Worm (Caenorhabditis elegans) whole organism, L4 larva: ENCODE data around the gene Y67D2.2.

ENCODE experiments used
- F10B5.3 ChIP-seq: sonication (generic microtip); optimal IDR thresholded peaks from 2 replicates; lab custom pipeline; 2016; ENCODE audit warnings: mild to moderate bottlenecking, missing genetic modification characterization, missing compliant biosample characterization
- F44E2.7 ChIP-seq: fragments of 200-800 bp; sonication (Bioruptor generic); IDR thresholded peaks from 2 replicates; pipeline ENCODE4 v2.1.2; 2022; ENCODE audit warnings: missing genetic modification characterization, missing compliant biosample characterization
- F49E8.2 ChIP-seq: sonication (generic microtip); optimal IDR thresholded peaks from 2 replicates; lab custom pipeline; 2016; ENCODE audit warnings: missing compliant biosample characterization, mild to moderate bottlenecking, missing genetic modification characterization, borderline replicate concordance
- T20F7.1 ChIP-seq: fragments of 200-800 bp; sonication (Bioruptor generic); optimal IDR thresholded peaks from 2 replicates; lab custom pipeline; 2018; ENCODE audit warnings: mild to moderate bottlenecking, missing genetic modification characterization, missing compliant biosample characterization
- Y75B8A.6 ChIP-seq: fragments of 200-800 bp; sonication (Bioruptor generic); IDR thresholded peaks from 2 replicates; pipeline ENCODE4 v1.3.6; 2022; ENCODE audit warnings: missing genetic modification reagents, missing genetic modification characterization, missing compliant biosample characterization
- ZK337.2 ChIP-seq: fragments of 200-800 bp; sonication (Bioruptor generic); IDR thresholded peaks from 2 replicates; pipeline ENCODE4 v1.3.6; 2022; ENCODE audit warnings: missing genetic modification reagents, missing genetic modification characterization, missing compliant biosample characterization
- ama-1 ChIP-seq: fragments of 150-350 bp; optimal IDR thresholded peaks from 2 replicates; lab custom pipeline; 2014; ENCODE audit warnings: inconsistent platforms, mixed read lengths
- attf-4 ChIP-seq: sonication (generic microtip); optimal IDR thresholded peaks from 3 replicates; lab custom pipeline; 2017; ENCODE audit warnings: missing biosample characterization, missing genetic modification characterization
- ceh-28 ChIP-seq: fragments of 150-350 bp; optimal IDR thresholded peaks from 2 replicates; lab custom pipeline; 2014; ENCODE audit warnings: missing biosample characterization, missing genetic modification reagents, missing genetic modification characterization
- ceh-32 ChIP-seq: sonication (generic microtip); optimal IDR thresholded peaks from 2 replicates; lab custom pipeline; 2016; ENCODE audit warnings: mild to moderate bottlenecking, missing genetic modification characterization, missing compliant biosample characterization; ENCODE audit not compliant: poor library complexity
- ceh-44 ChIP-seq: fragments of 200-800 bp; sonication (Bioruptor generic); IDR thresholded peaks from 2 replicates; pipeline ENCODE4 v1.3.6; 2022; ENCODE audit warnings: missing genetic modification reagents, missing genetic modification characterization, missing compliant biosample characterization
- ceh-62 ChIP-seq: sonication (generic microtip); optimal IDR thresholded peaks from 2 replicates; lab custom pipeline; 2017; ENCODE audit warnings: missing biosample characterization, missing genetic modification characterization
- ctbp-1 ChIP-seq: fragments of 200-800 bp; sonication (Bioruptor generic); IDR thresholded peaks from 2 replicates; pipeline ENCODE4 v1.3.6; 2022; ENCODE audit warnings: missing genetic modification reagents, missing genetic modification characterization, missing compliant biosample characterization
- daf-16 ChIP-seq, 3 experiments: sonication (generic microtip); optimal IDR thresholded peaks; 2 replicates each; lab custom pipeline; 2016 to 2017; ENCODE audit warnings: missing genetic modification characterization in 3 of 3, missing genetic modification reagents in 3 of 3, mild to moderate bottlenecking in 2 of 3, missing compliant biosample characterization in 2 of 3, missing biosample characterization in 1 of 3, moderate library complexity in 1 of 3
- dmd-9 ChIP-seq: fragments of 200-800 bp; sonication (Bioruptor generic); IDR thresholded peaks from 2 replicates; pipeline ENCODE4 v1.3.6; 2022; ENCODE audit warnings: missing genetic modification reagents, missing genetic modification characterization, missing compliant biosample characterization
- egl-43 ChIP-seq: fragments of 200-800 bp; sonication (Bioruptor generic); IDR thresholded peaks from 2 replicates; pipeline ENCODE4 v1.3.6; 2022; ENCODE audit warnings: missing genetic modification reagents, missing genetic modification characterization, missing compliant biosample characterization
- fkh-10 ChIP-seq: fragments of 150-350 bp; optimal IDR thresholded peaks from 2 replicates; lab custom pipeline; 2014; ENCODE audit warnings: missing biosample characterization, missing genetic modification reagents, missing genetic modification characterization
- gei-8 ChIP-seq: fragments of 200-800 bp; sonication (Bioruptor generic); optimal IDR thresholded peaks from 2 replicates; lab custom pipeline; 2018; ENCODE audit warnings: mild to moderate bottlenecking, missing genetic modification characterization, missing compliant biosample characterization
- hlh-30 ChIP-seq: sonication (generic microtip); optimal IDR thresholded peaks from 2 replicates; lab custom pipeline; 2017; ENCODE audit warnings: antibody characterized with exemption, mild to moderate bottlenecking, missing genetic modification characterization, missing compliant biosample characterization; ENCODE audit not compliant: insufficient read depth
- hmg-1.1 ChIP-seq: fragments of 200-800 bp; sonication (Bioruptor generic); IDR thresholded peaks from 2 replicates; pipeline ENCODE4 v1.3.6; 2022; ENCODE audit warnings: missing genetic modification reagents, missing genetic modification characterization, missing compliant biosample characterization
- jun-1 ChIP-seq: fragments of 150-350 bp; optimal IDR thresholded peaks from 2 replicates; lab custom pipeline; 2014; ENCODE audit warnings: missing biosample characterization, missing genetic modification reagents, missing genetic modification characterization
- lin-1 ChIP-seq: fragments of 200-800 bp; sonication (Bioruptor generic); IDR thresholded peaks from 2 replicates; pipeline ENCODE4 v1.3.6; 2022; ENCODE audit warnings: missing genetic modification reagents, missing genetic modification characterization, missing compliant biosample characterization
- lin-13 ChIP-seq: fragments of 150-350 bp; optimal IDR thresholded peaks from 2 replicates; lab custom pipeline; 2014; ENCODE audit warnings: missing biosample characterization, missing genetic modification reagents, missing genetic modification characterization
- lin-29 ChIP-seq: fragments of 200-800 bp; sonication (Bioruptor generic); IDR thresholded peaks from 2 replicates; pipeline ENCODE4 v1.3.6; 2022; ENCODE audit warnings: missing genetic modification reagents, missing genetic modification characterization, missing compliant biosample characterization
- lin-38 ChIP-seq: fragments of 200-800 bp; sonication (Bioruptor generic); IDR thresholded peaks from 2 replicates; pipeline ENCODE4 v1.3.6; 2022; ENCODE audit warnings: missing genetic modification reagents, missing genetic modification characterization, missing compliant biosample characterization
- lin-39 ChIP-seq: fragments of 150-350 bp; optimal IDR thresholded peaks from 2 replicates; lab custom pipeline; 2014; ENCODE audit warnings: missing biosample characterization, missing genetic modification reagents, missing genetic modification characterization
- lsy-2 ChIP-seq, 2 experiments: fragments of 150-350 bp in 1 of 2; sonication (generic microtip) in 1 of 2; optimal IDR thresholded peaks; 2 replicates each; lab custom pipeline; 2014 to 2017; ENCODE audit warnings: missing biosample characterization in 2 of 2, missing genetic modification characterization in 2 of 2
- madf-5 ChIP-seq, 2 experiments: fragments of 200-800 bp; sonication (Bioruptor generic); IDR thresholded peaks; 2 replicates each; pipeline ENCODE4 v1.3.6; 2022; ENCODE audit warnings: missing compliant biosample characterization in 2 of 2, missing genetic modification characterization in 2 of 2
- madf-9 ChIP-seq: fragments of 200-800 bp; sonication (Bioruptor generic); conservative IDR thresholded peaks from 2 replicates; pipeline ENCODE4 v1.3.6; 2022; ENCODE audit warnings: missing genetic modification reagents, missing genetic modification characterization, missing compliant biosample characterization
- mdl-1 ChIP-seq, 2 experiments: fragments of 150-350 bp in 1 of 2; sonication (generic microtip) in 1 of 2; optimal IDR thresholded peaks; 2 replicates each; lab custom pipeline; 2014 to 2017; ENCODE audit warnings: missing biosample characterization in 2 of 2, missing genetic modification characterization in 2 of 2
- mes-2 ChIP-seq: sonication (generic microtip); optimal IDR thresholded peaks from 2 replicates; lab custom pipeline; 2016; ENCODE audit warnings: missing genotype, mild to moderate bottlenecking, missing genetic modification characterization, missing compliant biosample characterization; ENCODE audit not compliant: poor library complexity, severe bottlenecking
- nhr-10 ChIP-seq: fragments of 150-350 bp; optimal IDR thresholded peaks from 2 replicates; lab custom pipeline; 2014; ENCODE audit warnings: missing biosample characterization, missing genetic modification characterization
- nhr-25 ChIP-seq: sonication (generic microtip); optimal IDR thresholded peaks from 2 replicates; lab custom pipeline; 2017; ENCODE audit warnings: missing genetic modification characterization, mild to moderate bottlenecking, missing compliant biosample characterization, antibody characterized with exemption, moderate library complexity, borderline replicate concordance; ENCODE audit not compliant: insufficient read depth
- nhr-28 ChIP-seq: fragments of 150-350 bp; optimal IDR thresholded peaks from 2 replicates; lab custom pipeline; 2014; ENCODE audit warnings: missing biosample characterization, missing genetic modification characterization
- nhr-42 ChIP-seq: fragments of 200-800 bp; sonication (Bioruptor generic); IDR thresholded peaks from 2 replicates; pipeline ENCODE4 v1.3.6; 2022; ENCODE audit warnings: missing genetic modification characterization, missing compliant biosample characterization
- nhr-77 ChIP-seq: fragments of 150-350 bp; optimal IDR thresholded peaks from 2 replicates; lab custom pipeline; 2014; ENCODE audit warnings: missing biosample characterization, missing genetic modification characterization
- php-3 ChIP-seq: fragments of 200-800 bp; sonication (Bioruptor generic); IDR thresholded peaks from 2 replicates; pipeline ENCODE4 v1.3.6; 2022; ENCODE audit warnings: missing genetic modification reagents, missing genetic modification characterization, missing compliant biosample characterization
- set-16 ChIP-seq: fragments of 200-800 bp; sonication (Bioruptor generic); IDR thresholded peaks from 2 replicates; pipeline ENCODE4 v1.3.6; 2022; ENCODE audit warnings: missing genetic modification reagents, missing genetic modification characterization, missing compliant biosample characterization
- skn-1 ChIP-seq: fragments of 150-350 bp; optimal IDR thresholded peaks from 2 replicates; lab custom pipeline; 2014; ENCODE audit warnings: missing biosample characterization, missing genetic modification characterization
- snpc-1.2 ChIP-seq: fragments of 200-800 bp; sonication (Bioruptor generic); IDR thresholded peaks from 2 replicates; pipeline ENCODE4 v1.3.6; 2022; ENCODE audit warnings: missing genetic modification reagents, missing genetic modification characterization, missing compliant biosample characterization
- snpc-4 ChIP-seq: fragments of 150-350 bp; optimal IDR thresholded peaks from 2 replicates; lab custom pipeline; 2014; ENCODE audit warnings: missing biosample characterization, missing genetic modification characterization
- spr-1 ChIP-seq: sonication (generic microtip); optimal IDR thresholded peaks from 2 replicates; lab custom pipeline; 2016; ENCODE audit warnings: mild to moderate bottlenecking, missing genetic modification characterization, missing compliant biosample characterization
- spr-3 ChIP-seq: fragments of 200-800 bp; sonication (Bioruptor generic); optimal IDR thresholded peaks from 2 replicates; lab custom pipeline; 2018; ENCODE audit warnings: mild to moderate bottlenecking, missing genetic modification characterization, missing compliant biosample characterization
- unc-130 ChIP-seq: sonication (generic microtip); optimal IDR thresholded peaks from 2 replicates; lab custom pipeline; 2016; ENCODE audit warnings: missing genetic modification reagents, missing genetic modification characterization, missing compliant biosample characterization
- unc-39 ChIP-seq: sonication (generic microtip); optimal IDR thresholded peaks from 2 replicates; lab custom pipeline; 2017; ENCODE audit warnings: missing biosample characterization, missing genetic modification characterization
- unc-62 ChIP-seq, 3 experiments: fragments of 150-350 bp in 1 of 3; sonication (generic microtip); optimal IDR thresholded peaks in 2 of 3; peaks in 1 of 3; 1 replicate in 1 of 3; 2 replicates in 2 of 3; lab custom pipeline; 2014 to 2017; ENCODE audit warnings: missing biosample characterization in 3 of 3, missing genetic modification characterization in 3 of 3, missing genetic modification reagents in 3 of 3, missing genotype in 1 of 3
- vab-7 ChIP-seq: fragments of 200-800 bp; sonication (Bioruptor generic); IDR thresholded peaks from 2 replicates; pipeline ENCODE4 v1.3.6; 2022; ENCODE audit warnings: missing genetic modification reagents, missing genetic modification characterization, missing compliant biosample characterization
- zag-1 ChIP-seq: fragments of 150-350 bp; optimal IDR thresholded peaks from 2 replicates; lab custom pipeline; 2014; ENCODE audit warnings: missing biosample characterization, missing genetic modification characterization
- zfp-2 ChIP-seq: sonication (generic microtip); optimal IDR thresholded peaks from 2 replicates; lab custom pipeline; 2016; ENCODE audit warnings: mild to moderate bottlenecking, missing genetic modification characterization, missing compliant biosample characterization

Gene Y67D2.2

ce11 chrIII:1618915-1619314 is 60.3 kb downstream of the Y67D2.2 start, which contains the start of gene Y22D7AL.10 (continued):
- TF ChIP-seq lin-1 (GFP tag; lab: Robert Waterston, UW) (peak; percentile 95), F44E2.7 (GFP tag; lab: Robert Waterston, UW) (peak; percentile 87), ZK337.2 (GFP tag; lab: Robert Waterston, UW) (peak; percentile 80), egl-43 (GFP tag; lab: Robert Waterston, UW) (peak; percentile 98), lsy-2 (tag; optimal IDR thresholded peaks at IDR 0.05; lab: Kevin White, UChicago) (peak; percentile 92 to 97), vab-7 (GFP tag; lab: Robert Waterston, UW) (peak; percentile 95), nhr-77 (tag; lab: Kevin White, UChicago) (peak; percentile 90), ama-1 (lab: Kevin White, UChicago) (peak; percentile 53), nhr-28 (tag; lab: Kevin White, UChicago) (peak; percentile 83), gei-8 (GFP tag; lab: Kevin White, UChicago) (peak; percentile 81), lin-38 (GFP tag; lab: Robert Waterston, UW) (peak; percentile 96), Y75B8A.6 (GFP tag; lab: Robert Waterston, UW) (peak; percentile 74; the same call in 1 of the 2 replicates), fkh-10 (GFP tag; lab: Kevin White, UChicago) (peak; percentile 97), F49E8.2 (tag; lab: Kevin White, UChicago) (peak; percentile 97), mes-2 (peak; percentile 96), lin-13 (GFP tag; lab: Kevin White, UChicago) (peak; percentile 98), snpc-1.2 (GFP tag; lab: Robert Waterston, UW) (peak; percentile 91), lin-29 (peak; percentile 98), daf-16 (GFP tag; optimal IDR thresholded peaks at IDR 0.05; lab: Kevin White, UChicago) (peak; percentile 83 to 95), daf-16 (tag; optimal IDR thresholded peaks at IDR 0.05; lab: Kevin White, UChicago) (peak; percentile 71), spr-1 (tag; lab: Kevin White, UChicago) (peak; percentile 97), dmd-9 (GFP tag; lab: Robert Waterston, UW) (peak; percentile 95), hmg-1.1 (GFP tag; lab: Robert Waterston, UW) (peak; percentile 99), snpc-4 (tag; lab: Kevin White, UChicago) (peak; percentile 15), nhr-25 (tag; lab: Kevin White, UChicago) (peak; percentile 93), zag-1 (tag; lab: Kevin White, UChicago) (peak; percentile 17), mdl-1 (tag; optimal IDR thresholded peaks at IDR 0.05; lab: Kevin White, UChicago) (peak in 1 of 2 experiments; percentile 76), madf-9 (GFP tag; lab: Robert Waterston, UW) (peak; percentile 93), set-16 (GFP tag; lab: Robert Waterston, UW) (peak; percentile 92), lin-39 (peak; percentile 17), ctbp-1 (GFP tag; lab: Robert Waterston, UW) (peak; percentile 98), F10B5.3 (tag; lab: Kevin White, UChicago) (peak; percentile 94), nhr-42 (GFP tag; lab: Robert Waterston, UW) (peak; percentile 95), hlh-30 (peak; percentile 94), jun-1 (peak; percentile 88), ceh-44 (peak; percentile 86; the same call in 1 of the 2 replicates), T20F7.1 (GFP tag; lab: Kevin White, UChicago) (peak; percentile 91), unc-130 (GFP tag; lab: Kevin White, UChicago) (peak; percentile 97), madf-5 (GFP tag; IDR thresholded peaks at IDR 0.05; lab: Robert Waterston, UW) (peak in 1 of 2 experiments; percentile 87; a peak in 2 of 4 replicates), unc-62 (GFP tag; optimal IDR thresholded peaks at IDR 0.05 in 1 of 2; lab: Kevin White, UChicago) (peak in 1 of 2 experiments; percentile 100), unc-62 (tag; optimal IDR thresholded peaks at IDR 0.05; lab: Kevin White, UChicago) (peak; percentile 79), unc-39 (tag; lab: Kevin White, UChicago) (no peak), ceh-32 (tag; lab: Kevin White, UChicago) (peak; percentile 79), zfp-2 (tag; lab: Kevin White, UChicago) (peak; percentile 87), php-3 (GFP tag; lab: Robert Waterston, UW) (peak; percentile 98), spr-3 (peak; percentile 98), ceh-28 (peak; percentile 30), attf-4 (tag; lab: Kevin White, UChicago) (no peak), ceh-62 (tag; lab: Kevin White, UChicago) (no peak), nhr-10 (tag; lab: Kevin White, UChicago) (peak; percentile 93), skn-1 (peak; percentile 11)
